Fruit fly (Drosophila melanogaster) whole organism, adult: ENCODE results near the gene CG11122.

Experiments used
- CG11617 ChIP-seq: fragments of 200-800 bp; sonication (Bioruptor generic); optimal IDR thresholded peaks from 2 replicates; lab custom pipeline; 2017; ENCODE audit warnings: mild to moderate bottlenecking, missing biosample characterization, missing genetic modification reagents, missing genetic modification characterization
- CG12768 ChIP-seq: fragments of 200-800 bp; sonication (Bioruptor generic); optimal IDR thresholded peaks from 2 replicates; lab custom pipeline; 2017; ENCODE audit warnings: missing biosample characterization, missing genetic modification characterization, mild to moderate bottlenecking, moderate library complexity, missing genetic modification reagents
- CG14711 ChIP-seq: fragments of 200-800 bp; sonication (Bioruptor generic); optimal IDR thresholded peaks from 2 replicates; lab custom pipeline; 2018; ENCODE audit warnings: missing biosample characterization, mild to moderate bottlenecking, missing genetic modification characterization, moderate library complexity
- CG1620 ChIP-seq: fragments of 200-800 bp; sonication (Bioruptor generic); optimal IDR thresholded peaks from 2 replicates; lab custom pipeline; 2016; ENCODE audit warnings: missing biosample characterization, missing genetic modification characterization
- CG33017 ChIP-seq: fragments of 200-800 bp; sonication (Bioruptor generic); optimal IDR thresholded peaks from 2 replicates; lab custom pipeline; 2018; ENCODE audit warnings: missing biosample characterization, mild to moderate bottlenecking, missing genetic modification characterization, moderate library complexity
- CG5204 ChIP-seq: fragments of 200-800 bp; sonication (Bioruptor generic); optimal IDR thresholded peaks from 2 replicates; lab custom pipeline; 2016; ENCODE audit warnings: missing biosample characterization, missing genetic modification characterization
- CG7045 ChIP-seq: fragments of 200-800 bp; sonication (Bioruptor generic); optimal IDR thresholded peaks from 2 replicates; lab custom pipeline; 2017; ENCODE audit warnings: missing biosample characterization, mild to moderate bottlenecking, missing genetic modification characterization
- CG7101 ChIP-seq: fragments of 200-800 bp; sonication (Bioruptor generic); optimal IDR thresholded peaks from 2 replicates; lab custom pipeline; 2018; ENCODE audit warnings: missing biosample characterization, mild to moderate bottlenecking, missing genetic modification characterization, moderate library complexity
- Clk ChIP-seq: fragments of 200-800 bp; sonication (Bioruptor generic); optimal IDR thresholded peaks from 2 replicates; lab custom pipeline; 2017; ENCODE audit warnings: missing biosample characterization, missing genetic modification characterization
- Crg-1 ChIP-seq: fragments of 200-800 bp; sonication (Bioruptor generic); optimal IDR thresholded peaks from 2 replicates; lab custom pipeline; 2016; ENCODE audit warnings: missing biosample characterization, missing genetic modification characterization
- Hr96 ChIP-seq: fragments of 200-800 bp; sonication (Bioruptor generic); optimal IDR thresholded peaks from 2 replicates; lab custom pipeline; 2016; ENCODE audit warnings: missing biosample characterization, missing genetic modification characterization
- Mnt ChIP-seq: fragments of 200-800 bp; sonication (Bioruptor generic); optimal IDR thresholded peaks from 2 replicates; lab custom pipeline; 2016; ENCODE audit warnings: missing biosample characterization, mild to moderate bottlenecking, missing genetic modification characterization
- bab1 ChIP-seq: fragments of 200-800 bp; sonication (Bioruptor generic); optimal IDR thresholded peaks from 3 replicates; lab custom pipeline; 2019; ENCODE audit warnings: missing biosample characterization, mild to moderate bottlenecking, missing genetic modification characterization, moderate library complexity
- cic ChIP-seq: fragments of 200-800 bp; sonication (Bioruptor generic); optimal IDR thresholded peaks from 2 replicates; lab custom pipeline; 2017; ENCODE audit warnings: missing biosample characterization, mild to moderate bottlenecking, missing genetic modification characterization, moderate library complexity
- cnc ChIP-seq, 2 experiments: fragments of >200 bp; optimal IDR thresholded peaks; 2 replicates each; lab custom pipeline; 2017
- kay ChIP-seq: fragments of 200-800 bp; sonication (Bioruptor generic); peaks from one replicate; lab custom pipeline; 2016; ENCODE audit warnings: missing biosample characterization, missing genetic modification characterization, borderline replicate concordance
- ovo ChIP-seq: fragments of 200-800 bp; sonication (Bioruptor generic); optimal IDR thresholded peaks from 2 replicates; lab custom pipeline; 2016; ENCODE audit warnings: missing biosample characterization, missing genetic modification characterization
- pad ChIP-seq: fragments of 200-800 bp; sonication (Bioruptor generic); optimal IDR thresholded peaks from 3 replicates; lab custom pipeline; 2017; ENCODE audit warnings: missing biosample characterization, missing genetic modification characterization, mild to moderate bottlenecking, moderate library complexity, missing genetic modification reagents
- tj ChIP-seq: fragments of 200-800 bp; sonication (Bioruptor generic); optimal IDR thresholded peaks from 3 replicates; lab custom pipeline; 2017; ENCODE audit warnings: missing biosample characterization, mild to moderate bottlenecking, missing genetic modification characterization, moderate library complexity
- toe ChIP-seq: fragments of 200-800 bp; sonication (Bioruptor generic); optimal IDR thresholded peaks from 2 replicates; lab custom pipeline; 2016; ENCODE audit warnings: missing biosample characterization, missing genetic modification characterization

Gene CG11122

DNA sequence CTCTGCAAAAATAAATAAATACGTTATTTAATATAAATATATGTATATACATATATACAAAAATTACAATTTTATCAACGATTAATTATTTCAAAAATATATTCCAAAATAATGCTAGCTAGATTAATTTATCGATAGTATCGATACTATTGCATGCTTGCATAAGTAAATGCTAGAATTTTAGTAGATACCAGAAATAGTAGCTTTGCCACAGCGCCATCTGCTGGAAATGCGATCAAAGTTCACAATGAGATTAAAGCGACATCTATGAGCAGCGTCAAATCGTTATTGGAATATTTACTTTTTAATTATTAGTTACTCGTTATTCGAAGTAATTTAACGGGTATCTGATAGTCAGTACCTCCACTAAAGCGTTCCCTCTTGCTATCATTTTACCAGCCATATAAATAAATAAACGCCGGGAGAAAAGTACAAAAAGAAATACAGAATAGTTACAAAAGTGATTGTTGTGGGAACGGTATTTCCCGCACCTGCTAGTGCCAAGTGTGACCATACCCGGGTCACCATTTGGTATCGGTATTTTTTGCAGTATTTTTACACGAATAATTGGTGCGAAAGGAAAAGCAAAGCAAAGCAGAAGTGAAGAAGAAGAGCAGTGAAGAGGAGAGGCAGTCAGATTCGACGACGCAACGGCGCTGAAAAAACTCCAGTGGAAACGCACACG lies 29.4 kb upstream of the CG11122 start, which contains the start of the genes rtv and Dlic:
TSS of gene rtv (minus strand) at position 165 of the 685 bp plus-strand sequence.
TSS of gene Dlic (plus strand) at position 596 of the 685 bp plus-strand sequence.
- peak; percentile 50 for TF ChIP-seq pad (GFP tag; lab: Kevin White, UChicago)
- TF ChIP-seq bab1 (GFP tag; lab: Kevin White, UChicago), result peak; percentile 5
- peak; percentile 23 for TF ChIP-seq CG7101 (tag; lab: Kevin White, UChicago)
- no peak for TF ChIP-seq toe
- TF ChIP-seq tj (GFP tag; lab: Kevin White, UChicago), result no peak
- TF ChIP-seq cnc (optimal IDR thresholded peaks at IDR 0.05; lab: Kevin White, UChicago), result no peak
- TF ChIP-seq Mnt, result peak; percentile 12
- TF ChIP-seq CG1620 (GFP tag; lab: Kevin White, UChicago), result peak; percentile 19
- no peak for TF ChIP-seq CG7045 (GFP tag; lab: Kevin White, UChicago)
- TF ChIP-seq kay, result peak; percentile 73
- no peak for TF ChIP-seq CG33017 (tag; lab: Kevin White, UChicago)
- TF ChIP-seq CG12768 (GFP tag; lab: Kevin White, UChicago), result no peak
- no peak for TF ChIP-seq CG14711 (tag; lab: Kevin White, UChicago)
- TF ChIP-seq CG5204 (GFP tag; lab: Kevin White, UChicago), result peak; percentile 23
- TF ChIP-seq Clk (GFP tag; lab: Kevin White, UChicago), result no peak
- TF ChIP-seq CG11617, result no peak
- peak; percentile 21 for TF ChIP-seq ovo (GFP tag; lab: Kevin White, UChicago)
- no peak for TF ChIP-seq cic (GFP tag; lab: Kevin White, UChicago)
- TF ChIP-seq Crg-1, result no peak
- no peak for TF ChIP-seq Hr96 (GFP tag; lab: Kevin White, UChicago)

dm6 chrX:11153413-11153812 lies 28.9 kb upstream of the CG11122 start:
- TF ChIP-seq cnc (optimal IDR thresholded peaks at IDR 0.05; lab: Kevin White, UChicago) (no peak), Hr96 (GFP tag; lab: Kevin White, UChicago) (no peak), CG5204 (GFP tag; lab: Kevin White, UChicago) (no peak), CG7101 (tag; lab: Kevin White, UChicago) (no peak), kay (peak; percentile 49), cic (GFP tag; lab: Kevin White, UChicago) (no peak)

DNA sequence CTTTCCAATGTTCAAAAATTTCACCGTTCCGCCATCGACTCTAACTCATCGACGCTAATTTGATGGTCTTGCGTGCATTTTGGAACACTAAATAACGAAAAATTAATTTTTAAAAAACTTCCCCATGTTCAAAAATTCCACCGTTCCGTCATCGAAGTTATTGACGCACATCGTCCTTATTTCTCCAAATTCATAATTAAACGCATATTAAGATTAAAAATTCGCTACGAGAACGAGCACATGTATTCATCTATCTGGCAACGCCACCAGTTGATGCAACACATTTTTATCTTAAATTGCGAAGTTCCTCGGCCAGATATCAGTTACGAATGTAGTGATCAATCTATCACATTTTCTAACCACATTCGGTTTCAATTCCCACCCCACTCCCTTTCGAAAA lies 24.7 kb upstream of the CG11122 start, which contains the start of gene Lint-1:
TSS of gene Lint-1 (plus strand) at position 123 of the 400 bp plus-strand sequence.
- TF ChIP-seq CG7045 (GFP tag; lab: Kevin White, UChicago) (no peak), CG33017 (tag; lab: Kevin White, UChicago) (no peak), Mnt (peak; percentile 89), CG5204 (GFP tag; lab: Kevin White, UChicago) (peak; percentile 31), Hr96 (GFP tag; lab: Kevin White, UChicago) (no peak), tj (GFP tag; lab: Kevin White, UChicago) (peak; percentile 21), ovo (GFP tag; lab: Kevin White, UChicago) (peak; percentile 6), CG1620 (GFP tag; lab: Kevin White, UChicago) (peak; percentile 66), CG11617 (no peak), toe (peak; percentile 37), Crg-1 (no peak), CG14711 (tag; lab: Kevin White, UChicago) (no peak), Clk (GFP tag; lab: Kevin White, UChicago) (no peak), CG7101 (tag; lab: Kevin White, UChicago) (peak; percentile 33), bab1 (GFP tag; lab: Kevin White, UChicago) (peak; percentile 19)

DNA sequence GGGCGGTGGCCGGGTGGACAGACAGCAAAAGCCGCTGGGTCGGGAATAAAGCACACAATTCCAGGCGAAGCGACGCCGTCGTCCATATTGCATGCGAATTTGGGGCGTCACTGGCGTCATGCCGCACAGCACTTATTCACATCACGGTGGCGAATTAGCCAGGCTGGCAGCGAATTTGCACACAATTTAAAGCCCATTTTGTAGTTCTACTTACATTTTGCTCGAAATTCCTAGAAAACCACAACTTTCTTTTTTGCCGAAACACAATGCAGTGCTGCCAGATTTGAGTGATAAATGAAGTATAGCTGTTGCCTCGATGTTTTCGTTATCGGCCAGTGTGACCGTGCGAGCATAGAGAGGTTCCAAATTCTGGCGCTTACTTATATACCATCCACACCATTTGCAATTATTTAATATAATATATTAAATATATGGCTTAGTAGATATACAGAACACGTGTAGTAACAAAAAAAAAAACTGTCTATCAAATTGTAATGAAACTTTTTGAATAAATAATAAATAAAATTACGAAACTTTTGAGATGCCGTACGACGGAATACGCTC lies 23.8 kb upstream of the CG11122 start, which contains the start of gene Ran:
TSS of gene Ran (minus strand) at position 445 of the 564 bp plus-strand sequence.
- peak; percentile 53 for TF ChIP-seq bab1 (GFP tag; lab: Kevin White, UChicago)
- TF ChIP-seq pad (GFP tag; lab: Kevin White, UChicago), result no peak

dm6 chrX:11147553-11148067 lies 23.1 kb upstream of the CG11122 start:
- no peak for TF ChIP-seq ovo (GFP tag; lab: Kevin White, UChicago)
- TF ChIP-seq tj (GFP tag; lab: Kevin White, UChicago), result peak; percentile 61
- TF ChIP-seq cic (GFP tag; lab: Kevin White, UChicago), result peak; percentile 9
- TF ChIP-seq bab1 (GFP tag; lab: Kevin White, UChicago), result no peak
- peak; percentile 81 for TF ChIP-seq Mnt
- no peak for TF ChIP-seq CG33017 (tag; lab: Kevin White, UChicago)

- TF ChIP-seq tj (GFP tag; lab: Kevin White, UChicago) (peak; percentile 70), kay (no peak), Mnt (no peak), CG11617 (peak; percentile 19), CG12768 (GFP tag; lab: Kevin White, UChicago) (peak; percentile 53), ovo (GFP tag; lab: Kevin White, UChicago) (no peak), CG14711 (tag; lab: Kevin White, UChicago) (peak; percentile 59), Crg-1 (no peak), Clk (GFP tag; lab: Kevin White, UChicago) (no peak), CG7045 (GFP tag; lab: Kevin White, UChicago) (peak; percentile 57), CG5204 (GFP tag; lab: Kevin White, UChicago) (peak; percentile 24), cnc (optimal IDR thresholded peaks at IDR 0.05; lab: Kevin White, UChicago) (no peak), bab1 (GFP tag; lab: Kevin White, UChicago) (peak; percentile 38), pad (GFP tag; lab: Kevin White, UChicago) (peak; percentile 5), CG1620 (GFP tag; lab: Kevin White, UChicago) (no peak), cic (GFP tag; lab: Kevin White, UChicago) (no peak), toe (no peak), Hr96 (GFP tag; lab: Kevin White, UChicago) (no peak), CG33017 (tag; lab: Kevin White, UChicago) (peak; percentile 63), CG7101 (tag; lab: Kevin White, UChicago) (peak; percentile 62)
Observed at dm6 chrX:11146598-11147176, 22.2 kb upstream of the CG11122 start.
